Fruit fly (Drosophila melanogaster): ENCODE measurements around the gene CG33116.

The CG33116 gene

dm6 chr2L:19518636-19519086 lies 14.6 kb upstream of the CG33116 start, which contains the start of gene CG10132:
TSS of gene CG10132 (plus strand) at chr2L:19518824.
- TF ChIP-seq fd96Ca (GFP tag; IDR thresholded peaks at IDR 0.05) (peak; percentile 11; the same call in 1 of the 3 replicates), CG32121 (GFP tag; IDR thresholded peaks at IDR 0.05) (peak; percentile 44; the same call in 1 of the 2 replicates), CG10348 (GFP tag; IDR thresholded peaks at IDR 0.05) (no peak)

dm6 chr2L:19519611-19520010 lies 13.7 kb upstream of the CG33116 start:
- TF ChIP-seq CG15710 (tag; optimal IDR thresholded peaks at IDR 0.05), result no peak
- TF ChIP-seq CG34367 (tag; optimal IDR thresholded peaks at IDR 0.05), result no peak
- no peak for TF ChIP-seq Snoo (tag; optimal IDR thresholded peaks at IDR 0.05)
- no peak for TF ChIP-seq CG4496 (GFP tag; IDR thresholded peaks at IDR 0.05)
- TF ChIP-seq Pif1A (GFP tag; optimal IDR thresholded peaks at IDR 0.05), result no peak
- TF ChIP-seq CG14655 (GFP tag; optimal IDR thresholded peaks at IDR 0.05), result no peak
- TF ChIP-seq CG8159 (tag; optimal IDR thresholded peaks at IDR 0.05), result no peak
- no peak for TF ChIP-seq fd96Ca (GFP tag; IDR thresholded peaks at IDR 0.05)
- no peak for TF ChIP-seq CG32121 (GFP tag; IDR thresholded peaks at IDR 0.05)

- TF ChIP-seq gl (tag; optimal IDR thresholded peaks at IDR 0.05) (no peak), CG34367 (tag; optimal IDR thresholded peaks at IDR 0.05) (no peak)
These were observed 7.0 kb upstream of the CG33116 start, which contains the start of the genes Dpm1 and CG10137 for dm6 chr2L:19526316-19526715. TSS of gene Dpm1 (minus strand) at chr2L:19526368. TSS of gene CG10137 (plus strand) at chr2L:19526686.

- TF ChIP-seq Ets98B (GFP tag; IDR thresholded peaks at IDR 0.05), result no peak
- TF ChIP-seq CG34367 (tag; optimal IDR thresholded peaks at IDR 0.05), result no peak
- no peak for TF ChIP-seq Pif1A (GFP tag; optimal IDR thresholded peaks at IDR 0.05)
- TF ChIP-seq CG15710 (tag; optimal IDR thresholded peaks at IDR 0.05), result no peak
- no peak for TF ChIP-seq EcR (GFP tag; optimal IDR thresholded peaks at IDR 0.05)
- TF ChIP-seq Pif1B (GFP tag; optimal IDR thresholded peaks at IDR 0.05), result no peak
- TF ChIP-seq CG8301 (tag; optimal IDR thresholded peaks at IDR 0.05), result no peak
- no peak for TF ChIP-seq CG9948 (tag; optimal IDR thresholded peaks at IDR 0.05)
- TF ChIP-seq CG13204 (GFP tag; optimal IDR thresholded peaks at IDR 0.05), result no peak
- no peak for TF ChIP-seq CG32121 (GFP tag; IDR thresholded peaks at IDR 0.05)
- TF ChIP-seq CG17806 (tag; optimal IDR thresholded peaks at IDR 0.05), result no peak
- TF ChIP-seq D1 (tag; optimal IDR thresholded peaks at IDR 0.05), result no peak
- no peak for TF ChIP-seq gl (tag; optimal IDR thresholded peaks at IDR 0.05)
- TF ChIP-seq CG14655 (GFP tag; optimal IDR thresholded peaks at IDR 0.05), result no peak
- no peak for TF ChIP-seq Snoo (tag; optimal IDR thresholded peaks at IDR 0.05)
These were observed 6.4 kb upstream of the CG33116 start for dm6 chr2L:19526844-19527243.

dm6 chr2L:19528308-19528707 lies 5.0 kb upstream of the CG33116 start:
- TF ChIP-seq CG13204 (GFP tag; optimal IDR thresholded peaks at IDR 0.05) (peak; percentile 88), CG10348 (GFP tag; IDR thresholded peaks at IDR 0.05) (peak; percentile 96), Pif1A (GFP tag; optimal IDR thresholded peaks at IDR 0.05) (peak; percentile 98), CG14655 (GFP tag; optimal IDR thresholded peaks at IDR 0.05) (peak; percentile 99), Ets98B (GFP tag; IDR thresholded peaks at IDR 0.05) (peak; percentile 99), CG12605 (GFP tag; IDR thresholded peaks at IDR 0.05) (peak; percentile 99), CG17806 (tag; optimal IDR thresholded peaks at IDR 0.05) (peak; percentile 97), CG15710 (tag; optimal IDR thresholded peaks at IDR 0.05) (peak; percentile 97), CG9948 (tag; optimal IDR thresholded peaks at IDR 0.05) (peak; percentile 97), gl (tag; optimal IDR thresholded peaks at IDR 0.05) (peak; percentile 91), D1 (tag; optimal IDR thresholded peaks at IDR 0.05) (no peak), Pif1B (GFP tag; optimal IDR thresholded peaks at IDR 0.05) (peak; percentile 98), CG8301 (tag; optimal IDR thresholded peaks at IDR 0.05) (peak; percentile 100), CG32121 (GFP tag; IDR thresholded peaks at IDR 0.05) (peak; percentile 99), fd96Ca (GFP tag; IDR thresholded peaks at IDR 0.05) (peak; percentile 99), Snoo (tag; optimal IDR thresholded peaks at IDR 0.05) (peak; percentile 70), CG8159 (tag; optimal IDR thresholded peaks at IDR 0.05) (peak; percentile 94), CG34367 (tag; optimal IDR thresholded peaks at IDR 0.05) (peak; percentile 95), rn (GFP tag; IDR thresholded peaks at IDR 0.05) (peak; percentile 97), CG4496 (GFP tag; IDR thresholded peaks at IDR 0.05) (peak; percentile 99), EcR (GFP tag; optimal IDR thresholded peaks at IDR 0.05) (peak; percentile 30)

dm6 chr2L:19530092-19530491 lies 3.2 kb upstream of the CG33116 start, which contains the start of gene CG10165:
TSS of gene CG10165 (minus strand) at chr2L:19530305.
- TF ChIP-seq fd96Ca (GFP tag; IDR thresholded peaks at IDR 0.05), result no peak
- no peak for TF ChIP-seq CG17806 (tag; optimal IDR thresholded peaks at IDR 0.05)
- TF ChIP-seq CG32121 (GFP tag; IDR thresholded peaks at IDR 0.05), result no peak
- TF ChIP-seq CG34367 (tag; optimal IDR thresholded peaks at IDR 0.05), result no peak
- no peak for TF ChIP-seq CG10348 (GFP tag; IDR thresholded peaks at IDR 0.05)
- no peak for TF ChIP-seq CG12605 (GFP tag; IDR thresholded peaks at IDR 0.05)
- TF ChIP-seq CG13204 (GFP tag; optimal IDR thresholded peaks at IDR 0.05), result no peak
- no peak for TF ChIP-seq CG4496 (GFP tag; IDR thresholded peaks at IDR 0.05)
- no peak for TF ChIP-seq rn (GFP tag; IDR thresholded peaks at IDR 0.05)

- TF ChIP-seq EcR (GFP tag; optimal IDR thresholded peaks at IDR 0.05), result no peak
- TF ChIP-seq rn (GFP tag; IDR thresholded peaks at IDR 0.05), result no peak
- TF ChIP-seq fd96Ca (GFP tag; IDR thresholded peaks at IDR 0.05), result no peak
- TF ChIP-seq D1 (tag; optimal IDR thresholded peaks at IDR 0.05), result no peak
These were observed 2.0 kb downstream of the CG33116 start, which contains the start of gene CG31697 for dm6 chr2L:19535234-19535633. TSS of gene CG31697 (plus strand) at chr2L:19535448.

Measured in whole organism, pupa.